Worm (Caenorhabditis elegans) whole organism, early embryonic: Measurements from ENCODE around the gene Y39G8B.9.

Source experiments
- F13C5.2 ChIP-seq: sonication (generic microtip); optimal IDR thresholded peaks from 2 replicates; lab custom pipeline; 2017; ENCODE audit warnings: mild to moderate bottlenecking, missing genetic modification characterization, inconsistent platforms, missing compliant biosample characterization
- ama-1 ChIP-seq: fragments of 150-350 bp; optimal IDR thresholded peaks from 2 replicates; lab custom pipeline; 2014
- ets-7 ChIP-seq: sonication (generic microtip); optimal IDR thresholded peaks from 2 replicates; lab custom pipeline; 2016; ENCODE audit warnings: missing genotype, missing genetic modification characterization, missing compliant biosample characterization
- flt-1 ChIP-seq: fragments of 200-800 bp; sonication (Bioruptor generic); IDR thresholded peaks from 2 replicates; pipeline ENCODE4 v1.3.6; 2022; ENCODE audit warnings: missing genetic modification characterization, missing compliant biosample characterization
- hmbx-1 ChIP-seq: sonication (generic microtip); optimal IDR thresholded peaks from 2 replicates; lab custom pipeline; 2016; ENCODE audit warnings: mild to moderate bottlenecking, missing genetic modification characterization, missing compliant biosample characterization
- hnd-1 ChIP-seq: sonication (generic microtip); optimal IDR thresholded peaks from 2 replicates; lab custom pipeline; 2016; ENCODE audit warnings: missing genetic modification characterization, missing compliant biosample characterization
- pes-1 ChIP-seq: fragments of 200-800 bp; sonication (Bioruptor generic); IDR thresholded peaks from 2 replicates; pipeline ENCODE4 v1.3.6; 2022; ENCODE audit warnings: missing genetic modification reagents, missing genetic modification characterization, missing compliant biosample characterization
- scrt-1 ChIP-seq: fragments of 200-800 bp; sonication (Bioruptor generic); IDR thresholded peaks from 2 replicates; pipeline ENCODE4 v1.3.6; 2022; ENCODE audit warnings: missing genetic modification characterization, missing compliant biosample characterization
- tbx-11 ChIP-seq: fragments of 200-800 bp; sonication (Bioruptor generic); IDR thresholded peaks from 2 replicates; pipeline ENCODE4 v1.3.6; 2022; ENCODE audit warnings: missing genetic modification characterization, missing compliant biosample characterization
- tbx-37 ChIP-seq: fragments of 200-800 bp; sonication (Bioruptor generic); conservative IDR thresholded peaks from 2 replicates; pipeline ENCODE4 v1.3.6; 2022; ENCODE audit warnings: missing genetic modification reagents, missing genetic modification characterization, missing compliant biosample characterization

ce11 chrII:13956529-13956928, 24.6 kb upstream of the Y39G8B.9 start:
- TF ChIP-seq ama-1 (lab: Kevin White, UChicago) (no peak), hnd-1 (tag; lab: Kevin White, UChicago) (no peak), F13C5.2 (no peak), tbx-11 (GFP tag; lab: Robert Waterston, UW) (no peak), pes-1 (GFP tag; lab: Robert Waterston, UW) (no peak), flt-1 (GFP tag; lab: Robert Waterston, UW) (no peak), ets-7 (tag; lab: Kevin White, UChicago) (no peak), hmbx-1 (no peak), scrt-1 (GFP tag; lab: Robert Waterston, UW) (no peak), tbx-37 (no peak)
